Fruit fly (Drosophila melanogaster): ENCODE results near the gene Sras.

Sras gene

DNA sequence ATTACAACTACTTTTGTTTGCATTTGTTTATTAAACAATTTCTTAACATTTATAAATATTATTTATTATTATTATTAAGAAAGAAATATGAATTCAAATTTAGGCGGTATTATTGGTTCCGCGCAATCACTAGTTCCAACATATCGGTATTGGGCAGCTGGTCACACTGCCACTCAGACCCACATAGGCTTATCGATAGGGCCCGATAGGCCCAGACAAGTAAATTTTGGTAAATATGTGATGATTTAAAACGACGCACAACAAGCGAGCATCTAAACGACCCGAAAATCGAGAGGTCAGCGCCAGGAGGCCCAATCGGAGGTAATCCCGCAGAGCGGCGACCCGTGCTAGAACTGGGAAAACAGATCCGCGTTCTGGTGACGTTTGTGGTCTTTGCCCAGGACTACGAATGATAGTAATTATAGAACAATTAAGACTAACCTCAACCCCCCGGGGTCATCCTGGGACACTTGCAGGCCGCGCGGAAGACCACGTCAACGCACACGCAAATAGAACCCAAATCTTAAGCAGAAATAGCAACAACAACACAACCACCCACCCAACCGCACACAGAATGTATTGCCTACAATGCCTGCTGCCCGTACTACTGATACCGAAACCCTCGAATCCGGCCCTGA is 1.6 kb downstream of the Sras start, which contains the start of gene bc10 (continued):
- TF ChIP-seq Ptx1 (GFP tag; IDR thresholded peaks at IDR 0.05) (no peak), CG31365 (tag; optimal IDR thresholded peaks at IDR 0.05) (no peak), CG10366 (GFP tag; IDR thresholded peaks at IDR 0.05) (no peak), CG3065 (GFP tag; optimal IDR thresholded peaks at IDR 0.05) (no peak), CG11504 (tag; optimal IDR thresholded peaks at IDR 0.05) (no peak), Deaf1 (tag; optimal IDR thresholded peaks at IDR 0.05) (no peak), CG1602 (GFP tag; optimal IDR thresholded peaks at IDR 0.05) (no peak), org-1 (GFP tag; optimal IDR thresholded peaks at IDR 0.05) (no peak), Kr (GFP tag; optimal IDR thresholded peaks at IDR 0.05) (no peak), CG2202 (tag; optimal IDR thresholded peaks at IDR 0.05) (no peak), Hey (tag; optimal IDR thresholded peaks at IDR 0.05) (no peak), CG17359 (tag; optimal IDR thresholded peaks at IDR 0.05) (no peak), trem (tag; optimal IDR thresholded peaks at IDR 0.05) (peak; percentile 47), sima (GFP tag; optimal IDR thresholded peaks at IDR 0.05) (no peak), Sry-β (GFP tag; optimal IDR thresholded peaks at IDR 0.05) (no peak), CG9817 (tag; optimal IDR thresholded peaks at IDR 0.05) (no peak), Ets97D (GFP tag; optimal IDR thresholded peaks at IDR 0.05) (peak; percentile 1), HLH54F (GFP tag; optimal IDR thresholded peaks at IDR 0.05) (no peak), Lpt (GFP tag; optimal IDR thresholded peaks at IDR 0.05) (no peak), NfI (GFP tag; optimal IDR thresholded peaks at IDR 0.05) (no peak), sr (GFP tag; IDR thresholded peaks at IDR 0.05) (no peak), her (GFP tag; optimal IDR thresholded peaks at IDR 0.05) (no peak), CG17361 (GFP tag; IDR thresholded peaks at IDR 0.05) (no peak), tgo (GFP tag; IDR thresholded peaks at IDR 0.05) (no peak), CG4820 (GFP tag; optimal IDR thresholded peaks at IDR 0.05) (no peak), twi (tag; optimal IDR thresholded peaks at IDR 0.05) (no peak), CG13894 (tag; optimal IDR thresholded peaks at IDR 0.05) (peak; percentile 29), D (optimal IDR thresholded peaks at IDR 0.05) (peak; percentile 32), D (GFP tag; optimal IDR thresholded peaks at IDR 0.05) (no peak), Hand (GFP tag; optimal IDR thresholded peaks at IDR 0.05) (no peak), usp (GFP tag; optimal IDR thresholded peaks at IDR 0.05) (no peak), Spps (tag; optimal IDR thresholded peaks at IDR 0.05) (no peak), dpn (GFP tag; optimal IDR thresholded peaks at IDR 0.05) (no peak), CG1233 (GFP tag; optimal IDR thresholded peaks at IDR 0.05) (no peak), pan (optimal IDR thresholded peaks at IDR 0.05) (no peak), pan (GFP tag; optimal IDR thresholded peaks at IDR 0.05 in 1 of 2, IDR thresholded peaks at IDR 0.05 in 1 of 2) (no peak), CG17912 (GFP tag; optimal IDR thresholded peaks at IDR 0.05) (no peak), CG6654 (GFP tag; optimal IDR thresholded peaks at IDR 0.05) (no peak), D19B (GFP tag; optimal IDR thresholded peaks at IDR 0.05) (no peak), CG31388 (GFP tag; optimal IDR thresholded peaks at IDR 0.05) (no peak), CG34224 (GFP tag; IDR thresholded peaks at IDR 0.05; ENCODE audit: partially characterized antibody) (peak; percentile 84), vvl (GFP tag; IDR thresholded peaks at IDR 0.05) (no peak), dimm (GFP tag; IDR thresholded peaks at IDR 0.05) (no peak), CG14965 (GFP tag; optimal IDR thresholded peaks at IDR 0.05; ENCODE audit: borderline replicate concordance) (no peak), CG10543 (GFP tag; optimal IDR thresholded peaks at IDR 0.05) (no peak), CG4328 (GFP tag; optimal IDR thresholded peaks at IDR 0.05) (no peak), CG4617 (GFP tag; optimal IDR thresholded peaks at IDR 0.05; ENCODE audit: borderline replicate concordance) (peak; percentile 75), sens (GFP tag) (peak; percentile 28), CG12219 (GFP tag; optimal IDR thresholded peaks at IDR 0.05) (no peak), Atf-2 (GFP tag; optimal IDR thresholded peaks at IDR 0.05) (no peak), Rx (GFP tag; IDR thresholded peaks at IDR 0.05) (no peak), ham (GFP tag; IDR thresholded peaks at IDR 0.05) (no peak)
